Fruit fly (Drosophila melanogaster): ENCODE results near the gene thoc7.

thoc7 gene

dm6 chr3L:212520-212919 is at the start of gene thoc7, which contains the start of gene Dis3l2:
Gene thoc7 (minus strand): TSS chr3L:212687.
Gene Dis3l2 (plus strand): TSS chr3L:212709.
- TF ChIP-seq noc (tag; optimal IDR thresholded peaks at IDR 0.05) = no peak

dm6 chr3L:257618-258475 is 45.4 kb upstream of the thoc7 start, which contains the start of the genes DIP2 and wac:
Gene DIP2 (minus strand): TSS chr3L:257954.
Gene wac (plus strand): TSS chr3L:258176.
- no peak for TF ChIP-seq noc (tag; optimal IDR thresholded peaks at IDR 0.05)

dm6 chr3L:248226-248758 is 35.8 kb upstream of the thoc7 start:
- no peak for TF ChIP-seq noc (tag; optimal IDR thresholded peaks at IDR 0.05)

dm6 chr3L:247482-248225 is 35.2 kb upstream of the thoc7 start, which contains the start of gene mthl14:
Gene mthl14 (plus strand): TSS chr3L:247491.
- TF ChIP-seq noc (tag; optimal IDR thresholded peaks at IDR 0.05) = no peak

- no peak for TF ChIP-seq noc (tag; optimal IDR thresholded peaks at IDR 0.05)
Measured at dm6 chr3L:246644-247199, 34.2 kb upstream of the thoc7 start.

dm6 chr3L:234337-234736 is 21.9 kb upstream of the thoc7 start:
- no peak for TF ChIP-seq noc (tag; optimal IDR thresholded peaks at IDR 0.05)

- no peak for TF ChIP-seq noc (tag; optimal IDR thresholded peaks at IDR 0.05)
Measured at dm6 chr3L:233251-233650, 20.8 kb upstream of the thoc7 start, which contains the start of gene CG34453. Gene CG34453 (minus strand): TSS chr3L:233351.

dm6 chr3L:232267-232666 is 19.8 kb upstream of the thoc7 start, which contains the start of gene CG34454:
Gene CG34454 (minus strand): TSS chr3L:232350.
- TF ChIP-seq noc (tag; optimal IDR thresholded peaks at IDR 0.05) = no peak

- no peak for TF ChIP-seq noc (tag; optimal IDR thresholded peaks at IDR 0.05)
Measured at dm6 chr3L:231504-231903, 19.0 kb upstream of the thoc7 start, which contains the start of gene CG42846. Gene CG42846 (minus strand): TSS chr3L:231604.

- no peak for TF ChIP-seq noc (tag; optimal IDR thresholded peaks at IDR 0.05)
Measured at dm6 chr3L:225120-225519, 12.6 kb upstream of the thoc7 start.

- TF ChIP-seq noc (tag; optimal IDR thresholded peaks at IDR 0.05) = no peak
Measured at dm6 chr3L:224004-224951, 11.8 kb upstream of the thoc7 start.

dm6 chr3L:223019-223902 is 10.8 kb upstream of the thoc7 start, which contains the start of the genes pyx and CG33229:
Gene pyx (minus strand): TSS chr3L:223069.
Gene CG33229 (plus strand): TSS chr3L:223852.
- TF ChIP-seq noc (tag; optimal IDR thresholded peaks at IDR 0.05) = peak; percentile 64

dm6 chr3L:217480-218118 is 5.1 kb upstream of the thoc7 start, which contains the start of gene CG13877:
Gene CG13877 (plus strand): TSS chr3L:218068.
- no peak for TF ChIP-seq noc (tag; optimal IDR thresholded peaks at IDR 0.05)
